Fruit fly (Drosophila melanogaster) whole organism, prepupa: ENCODE data around the gene CG12121.

Experiments
- CG15336 ChIP-seq: fragments of 200-800 bp; sonication (Bioruptor generic); IDR thresholded peaks from 2 replicates; pipeline ENCODE4 v1.3.6; 2022; ENCODE audit warnings: missing biosample characterization, missing genetic modification characterization
- CG6276 ChIP-seq: fragments of 200-800 bp; sonication (Bioruptor generic); optimal IDR thresholded peaks from 2 replicates; lab custom pipeline; 2017; ENCODE audit warnings: missing biosample characterization, mild to moderate bottlenecking, missing genetic modification characterization
- CG9139 ChIP-seq: fragments of 200-800 bp; sonication (Bioruptor generic); optimal IDR thresholded peaks from 3 replicates; lab custom pipeline; 2017; ENCODE audit warnings: missing biosample characterization, mild to moderate bottlenecking, missing genetic modification characterization
- Eip75B ChIP-seq: fragments of 200-800 bp; sonication (Bioruptor generic); optimal IDR thresholded peaks from 3 replicates; lab custom pipeline; 2016; ENCODE audit warnings: missing biosample characterization, missing genetic modification characterization
- Eip93F ChIP-seq: fragments of 200-800 bp; sonication (Bioruptor generic); optimal IDR thresholded peaks from 2 replicates; lab custom pipeline; 2016; ENCODE audit warnings: missing biosample characterization, mild to moderate bottlenecking, missing genetic modification characterization
- Ets96B ChIP-seq: fragments of 200-800 bp; optimal IDR thresholded peaks from 2 replicates; lab custom pipeline; 2019; ENCODE audit warnings: missing biosample characterization, mild to moderate bottlenecking, missing genetic modification characterization, moderate library complexity
- Lpt ChIP-seq: fragments of 200-800 bp; sonication (Bioruptor generic); optimal IDR thresholded peaks from 3 replicates; lab custom pipeline; 2016; ENCODE audit warnings: missing biosample characterization, missing genetic modification characterization
- Met ChIP-seq: fragments of 200-800 bp; sonication (Bioruptor generic); optimal IDR thresholded peaks from 3 replicates; lab custom pipeline; 2016; ENCODE audit warnings: missing biosample characterization, missing genetic modification characterization
- Smox ChIP-seq: fragments of 200-800 bp; sonication (Bioruptor generic); optimal IDR thresholded peaks from 3 replicates; lab custom pipeline; 2016; ENCODE audit warnings: missing biosample characterization, missing genetic modification characterization
- Sox15 ChIP-seq: fragments of 200-800 bp; sonication (Bioruptor generic); optimal IDR thresholded peaks from 3 replicates; lab custom pipeline; 2016; ENCODE audit warnings: missing biosample characterization, missing genetic modification characterization
- acj6 ChIP-seq: fragments of 200-800 bp; sonication (Bioruptor generic); optimal IDR thresholded peaks from 3 replicates; lab custom pipeline; 2016; ENCODE audit warnings: missing biosample characterization, missing genetic modification characterization
- fkh ChIP-seq: fragments of 200-800 bp; sonication (Bioruptor generic); optimal IDR thresholded peaks from 3 replicates; lab custom pipeline; 2017; ENCODE audit warnings: missing biosample characterization, mild to moderate bottlenecking, missing genetic modification characterization, moderate library complexity
- ss ChIP-seq, 2 experiments: fragments of 200-800 bp; sonication (Bioruptor generic); optimal IDR thresholded peaks; 2 replicates in 1 of 2; 3 replicates in 1 of 2; lab custom pipeline; 2017 to 2018; ENCODE audit warnings: mild to moderate bottlenecking in 2 of 2, missing biosample characterization in 2 of 2, missing genetic modification characterization in 2 of 2, moderate library complexity in 1 of 2
- vri ChIP-seq: fragments of 200-800 bp; sonication (Bioruptor generic); optimal IDR thresholded peaks from 3 replicates; lab custom pipeline; 2016; ENCODE audit warnings: missing biosample characterization, mild to moderate bottlenecking, missing genetic modification characterization

- TF ChIP-seq CG6276 (no peak), acj6 (GFP tag; lab: Kevin White, UChicago) (no peak), Met (GFP tag; lab: Kevin White, UChicago) (no peak), fkh (no peak), Lpt (GFP tag; lab: Kevin White, UChicago) (no peak), ss (GFP tag; optimal IDR thresholded peaks at IDR 0.05; lab: Kevin White, UChicago) (no peak), Eip93F (GFP tag; lab: Kevin White, UChicago) (no peak), Ets96B (tag; lab: Kevin White, UChicago) (no peak), Sox15 (GFP tag; lab: Kevin White, UChicago) (no peak), CG9139 (no peak), Eip75B (GFP tag; lab: Kevin White, UChicago) (no peak), vri (GFP tag; lab: Kevin White, UChicago) (no peak), Smox (GFP tag; lab: Kevin White, UChicago) (no peak), CG15336 (GFP tag; lab: Robert Waterston, UW) (no peak)
These were observed 37.6 kb upstream of the CG12121 start, which contains the start of gene CG17440 for dm6 chrX:9269825-9270224.
